Worm (Caenorhabditis elegans): ENCODE data around the gene mfn-1.

DNA sequence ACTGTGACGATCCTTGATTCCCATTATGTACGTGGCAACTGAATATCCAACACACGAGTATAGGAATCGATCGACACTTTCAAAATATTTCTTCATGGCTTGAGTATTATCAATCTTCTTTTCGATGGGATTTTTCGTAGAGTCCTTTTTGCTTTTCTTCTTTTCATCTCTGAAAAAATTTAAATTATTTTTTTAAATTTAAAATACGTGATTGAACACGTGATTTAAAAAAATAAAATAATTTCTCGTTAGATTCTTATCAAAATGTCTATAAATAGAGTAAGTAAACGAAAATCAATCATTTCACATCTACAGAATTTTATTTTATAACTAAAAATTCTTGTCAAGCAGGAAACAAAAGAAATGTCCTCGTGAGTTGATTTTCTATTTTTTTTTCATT lies 49.5 kb upstream of the mfn-1 start, which contains the start of gene Y62F5A.10:
- TF ChIP-seq aly-2 (tag; optimal IDR thresholded peaks at IDR 0.05) = no peak
- TF ChIP-seq snpc-4 (tag; optimal IDR thresholded peaks at IDR 0.05) = no peak
- no peak for TF ChIP-seq mep-1 (tag; optimal IDR thresholded peaks at IDR 0.05)
- TF ChIP-seq unc-62 (GFP tag; optimal IDR thresholded peaks at IDR 0.05 in 1 of 2) = no peak
- TF ChIP-seq unc-62 (tag; optimal IDR thresholded peaks at IDR 0.05) = no peak
- no peak for TF ChIP-seq ZK337.2 (GFP tag; IDR thresholded peaks at IDR 0.05)
- TF ChIP-seq lin-39 (tag; optimal IDR thresholded peaks at IDR 0.05) = no peak
